Fruit fly (Drosophila melanogaster): Measurements from ENCODE around the gene Rbsn-5.

The Rbsn-5 gene

DNA sequence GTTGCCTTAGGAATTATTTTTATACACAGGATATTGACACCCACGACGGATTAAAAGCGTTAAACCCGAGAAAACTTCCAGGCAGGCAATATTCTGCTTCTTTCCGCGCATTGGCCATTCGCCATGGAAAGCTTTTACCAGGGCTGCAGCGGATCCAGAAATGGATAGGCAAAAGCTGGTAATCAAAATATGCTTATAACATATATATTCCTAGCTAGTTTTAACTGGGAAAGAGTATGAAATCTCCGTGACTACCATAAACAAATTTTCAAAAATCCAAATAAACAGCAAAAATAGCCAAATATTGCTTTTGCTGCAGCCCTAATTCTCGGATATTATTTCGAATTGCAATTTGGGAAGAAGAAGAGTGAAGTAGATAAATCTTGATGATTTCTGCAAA, at the start of gene Rbsn-5, which contains the start of gene PAPLA1 (continued):
- TF ChIP-seq Chrac-16 (GFP tag; optimal IDR thresholded peaks at IDR 0.05) (peak; percentile 94), gsb (GFP tag; IDR thresholded peaks at IDR 0.05) (peak; percentile 77; the same call in 1 of the 2 replicates), chm (GFP tag; IDR thresholded peaks at IDR 0.05) (peak; percentile 91), CG30403 (GFP tag; optimal IDR thresholded peaks at IDR 0.05) (peak; percentile 97), ap (GFP tag; IDR thresholded peaks at IDR 0.05) (peak; percentile 80), ro (GFP tag; IDR thresholded peaks at IDR 0.05) (peak; percentile 71), CG8290 (GFP tag; optimal IDR thresholded peaks at IDR 0.05) (peak; percentile 93), CG8290 (tag; optimal IDR thresholded peaks at IDR 0.05) (peak; percentile 30 to 93), CG11093 (GFP tag; IDR thresholded peaks at IDR 0.05) (peak; percentile 88), Rfx (GFP tag; IDR thresholded peaks at IDR 0.05) (peak; percentile 96), CG1602 (GFP tag; optimal IDR thresholded peaks at IDR 0.05) (peak; percentile 94), CG9932 (GFP tag; IDR thresholded peaks at IDR 0.05) (peak; percentile 95), her (GFP tag; optimal IDR thresholded peaks at IDR 0.05) (peak; percentile 92), pum (GFP tag; optimal IDR thresholded peaks at IDR 0.05) (peak; percentile 97), CG3281 (GFP tag; optimal IDR thresholded peaks at IDR 0.05) (peak; percentile 93), CG10431 (GFP tag; optimal IDR thresholded peaks at IDR 0.05) (peak; percentile 69), unc-4 (GFP tag; IDR thresholded peaks at IDR 0.05; ENCODE audit: partially characterized antibody) (no peak), fd64A (GFP tag; optimal IDR thresholded peaks at IDR 0.05) (peak; percentile 37), CG11560 (tag; IDR thresholded peaks at IDR 0.05) (peak; percentile 79; the same call in 2 of the 3 replicates), CG17568 (GFP tag; optimal IDR thresholded peaks at IDR 0.05) (peak; percentile 85), CG18262 (tag; optimal IDR thresholded peaks at IDR 0.05) (peak; percentile 90), CG6813 (GFP tag; optimal IDR thresholded peaks at IDR 0.05) (peak; percentile 80), CG9797 (GFP tag; optimal IDR thresholded peaks at IDR 0.05) (peak; percentile 31), CG6175 (GFP tag; IDR thresholded peaks at IDR 0.05) (peak; percentile 79), CG31441 (GFP tag; IDR thresholded peaks at IDR 0.05) (peak; percentile 92), Max (GFP tag; optimal IDR thresholded peaks at IDR 0.05) (peak; percentile 96), Gsc (GFP tag; IDR thresholded peaks at IDR 0.05) (peak; percentile 60), Mes4 (GFP tag; optimal IDR thresholded peaks at IDR 0.05) (peak; percentile 90), nerfin-1 (tag; optimal IDR thresholded peaks at IDR 0.05) (peak; percentile 90), Usf (GFP tag; optimal IDR thresholded peaks at IDR 0.05) (peak; percentile 82), CG11504 (tag; optimal IDR thresholded peaks at IDR 0.05) (peak; percentile 92), CG17186 (GFP tag; optimal IDR thresholded peaks at IDR 0.05) (peak; percentile 84), CG10543 (GFP tag; optimal IDR thresholded peaks at IDR 0.05) (peak; percentile 94), Atf-2 (GFP tag; optimal IDR thresholded peaks at IDR 0.05) (peak; percentile 94), gsb-n (tag; optimal IDR thresholded peaks at IDR 0.05) (peak; percentile 84), Ravus (GFP tag; IDR thresholded peaks at IDR 0.05) (peak; percentile 66), CG3163 (GFP tag; optimal IDR thresholded peaks at IDR 0.05) (peak; percentile 81), CG1832 (GFP tag; optimal IDR thresholded peaks at IDR 0.05) (no peak), CG4282 (GFP tag; optimal IDR thresholded peaks at IDR 0.05) (peak; percentile 93), gro (GFP tag; optimal IDR thresholded peaks at IDR 0.05) (peak; percentile 97), H15 (GFP tag; IDR thresholded peaks at IDR 0.05) (peak; percentile 92), Hey (tag; optimal IDR thresholded peaks at IDR 0.05) (peak; percentile 83), CG16815 (GFP tag; optimal IDR thresholded peaks at IDR 0.05) (peak; percentile 85), Lpt (GFP tag; optimal IDR thresholded peaks at IDR 0.05) (no peak), CG4707 (GFP tag; optimal IDR thresholded peaks at IDR 0.05) (peak; percentile 64), CG4360 (GFP tag; IDR thresholded peaks at IDR 0.05) (peak; percentile 52; the same call in 1 of the 2 replicates), CG14667 (GFP tag; IDR thresholded peaks at IDR 0.05) (peak; percentile 85), Sry-δ (GFP tag; optimal IDR thresholded peaks at IDR 0.05) (peak; percentile 73), dm (GFP tag; optimal IDR thresholded peaks at IDR 0.05) (peak; percentile 89), Hand (GFP tag; optimal IDR thresholded peaks at IDR 0.05) (peak; percentile 82), lov (optimal IDR thresholded peaks at IDR 0.05) (no peak), lov (GFP tag; IDR thresholded peaks at IDR 0.05) (peak; percentile 87)

Data from whole organism, embryonic.